Worm (Caenorhabditis elegans): ENCODE data around the gene egrh-2.
A peak's percentile ranks its signal among the peaks of the same experiment; 100 is the strongest.

The egrh-2 gene

DNA sequence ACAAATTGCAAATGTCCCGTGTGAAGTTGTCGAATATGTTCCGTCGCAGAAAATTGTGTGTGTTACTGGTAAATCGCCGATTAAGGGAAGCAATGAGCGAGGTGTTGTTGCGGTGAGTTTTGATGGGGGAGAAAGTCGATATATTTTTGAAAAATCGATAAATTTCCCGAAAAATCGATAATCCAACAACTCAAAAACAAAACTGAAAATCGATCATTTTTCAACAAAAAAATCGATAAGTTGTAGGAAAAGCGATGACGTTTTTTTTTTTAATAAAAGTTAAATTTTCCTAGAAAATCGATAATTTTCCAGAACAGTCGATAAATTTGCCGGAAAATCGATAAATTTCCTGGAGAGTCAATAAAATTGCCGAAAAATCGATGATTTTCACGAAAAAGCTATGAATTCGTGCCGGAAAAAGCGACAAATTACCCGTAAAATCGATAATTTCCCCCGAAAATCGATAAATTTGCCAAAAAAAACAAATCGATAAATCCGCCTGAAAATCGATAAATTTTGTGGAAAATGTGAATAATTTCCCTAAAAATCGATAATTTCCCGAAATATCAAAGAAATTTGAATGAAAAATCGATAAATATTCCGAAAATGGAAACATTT, 17.3 kb downstream of the egrh-2 start:
- no peak for TF ChIP-seq ref-1 (GFP tag; conservative IDR thresholded peaks at IDR 0.05)
- TF ChIP-seq T22C8.4 (GFP tag; IDR thresholded peaks at IDR 0.05): peak; percentile 70
- TF ChIP-seq flt-1 (GFP tag; IDR thresholded peaks at IDR 0.05): no peak
- no peak for TF ChIP-seq ztf-23 (GFP tag; IDR thresholded peaks at IDR 0.05)

DNA sequence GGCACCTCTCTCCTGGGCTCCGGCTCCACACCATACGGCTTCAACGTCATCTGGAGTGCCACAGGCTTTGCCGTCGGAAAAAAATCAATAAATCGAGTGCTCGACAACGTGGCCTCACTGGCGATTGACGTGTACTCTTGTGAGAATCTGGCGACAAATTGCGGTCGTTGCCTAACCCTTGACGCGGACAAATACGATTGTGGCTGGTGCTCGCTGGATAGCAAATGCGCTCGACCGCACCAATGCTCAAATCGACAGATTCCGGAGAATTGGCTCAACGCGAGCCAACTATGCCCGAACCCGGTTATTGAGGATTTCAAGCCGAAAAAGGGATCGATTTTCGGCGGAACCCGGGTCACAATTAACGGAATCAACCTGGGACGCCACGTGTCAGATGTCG, 17.9 kb downstream of the egrh-2 start:
- TF ChIP-seq T22C8.4 (GFP tag; IDR thresholded peaks at IDR 0.05) (peak; percentile 33; the same call in 1 of the 2 replicates), ztf-23 (GFP tag; IDR thresholded peaks at IDR 0.05) (no peak)

ce11 chrIV:971122-971521, 19.1 kb downstream of the egrh-2 start:
- TF ChIP-seq cog-1 (tag; optimal IDR thresholded peaks at IDR 0.05): no peak

- TF ChIP-seq klf-2 (GFP tag; conservative IDR thresholded peaks at IDR 0.05) (no peak), med-1 (GFP tag; optimal IDR thresholded peaks at IDR 0.05; ENCODE audit: insufficient read depth) (no peak), flt-1 (GFP tag; IDR thresholded peaks at IDR 0.05) (no peak), T22C8.4 (GFP tag; IDR thresholded peaks at IDR 0.05) (no peak), tab-1 (GFP tag; IDR thresholded peaks at IDR 0.05) (no peak), ztf-23 (GFP tag; IDR thresholded peaks at IDR 0.05) (no peak)
Observed at ce11 chrIV:961862-962261, 28.4 kb downstream of the egrh-2 start.

DNA sequence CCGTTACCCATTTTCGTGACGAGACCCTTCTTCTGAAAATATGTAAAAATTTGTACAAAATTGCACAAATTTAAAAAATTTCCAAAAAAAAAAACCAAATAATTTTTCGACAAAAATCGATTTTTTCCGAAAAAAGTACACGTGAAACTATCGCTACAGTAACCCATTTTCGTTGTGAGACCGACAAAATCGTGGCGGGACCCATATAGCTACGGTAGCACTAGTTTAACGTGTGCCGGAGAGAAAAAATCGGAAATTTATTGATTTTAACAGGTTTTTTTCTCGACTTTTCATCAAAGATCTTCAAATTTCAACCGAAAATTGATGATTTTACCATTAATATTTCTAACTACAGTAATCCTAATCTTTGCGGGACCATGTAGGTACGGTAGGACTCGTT, 30.1 kb downstream of the egrh-2 start:
- no peak for TF ChIP-seq cog-1 (tag; optimal IDR thresholded peaks at IDR 0.05)
- no peak for TF ChIP-seq med-1 (GFP tag; optimal IDR thresholded peaks at IDR 0.05; ENCODE audit: insufficient read depth)
- 0 out of 2 replicates have a peak, but pooled peaks have one; percentile 3 for TF ChIP-seq T22C8.4 (GFP tag; IDR thresholded peaks at IDR 0.05)

ce11 chrIV:959221-959620, 31.0 kb downstream of the egrh-2 start, which contains the start of gene plx-1:
TSS of gene plx-1 (plus strand) at chrIV:959521.
- no peak for TF ChIP-seq flt-1 (GFP tag; IDR thresholded peaks at IDR 0.05)
- TF ChIP-seq ref-1 (GFP tag; conservative IDR thresholded peaks at IDR 0.05): no peak

ce11 chrIV:957820-958219, 32.4 kb downstream of the egrh-2 start:
- TF ChIP-seq ztf-23 (GFP tag; IDR thresholded peaks at IDR 0.05): no peak
- peak; percentile 57 for TF ChIP-seq cog-1 (tag; optimal IDR thresholded peaks at IDR 0.05)

- no peak for TF ChIP-seq T22C8.4 (GFP tag; IDR thresholded peaks at IDR 0.05)
- no peak for TF ChIP-seq flt-1 (GFP tag; IDR thresholded peaks at IDR 0.05)
- TF ChIP-seq tab-1 (GFP tag; IDR thresholded peaks at IDR 0.05): no peak
- TF ChIP-seq ztf-29 (GFP tag; IDR thresholded peaks at IDR 0.05): no peak
- TF ChIP-seq ztf-23 (GFP tag; IDR thresholded peaks at IDR 0.05): no peak
- no peak for TF ChIP-seq cog-1 (tag; optimal IDR thresholded peaks at IDR 0.05)
Observed at ce11 chrIV:953136-953535, 37.1 kb downstream of the egrh-2 start.

- TF ChIP-seq ztf-23 (GFP tag; IDR thresholded peaks at IDR 0.05) (no peak), ref-1 (GFP tag; conservative IDR thresholded peaks at IDR 0.05) (no peak), ztf-29 (GFP tag; IDR thresholded peaks at IDR 0.05) (no peak), klf-2 (GFP tag; conservative IDR thresholded peaks at IDR 0.05) (no peak), cog-1 (tag; optimal IDR thresholded peaks at IDR 0.05) (no peak), flt-1 (GFP tag; IDR thresholded peaks at IDR 0.05) (no peak), med-1 (GFP tag; optimal IDR thresholded peaks at IDR 0.05; ENCODE audit: insufficient read depth) (no peak), T22C8.4 (GFP tag; IDR thresholded peaks at IDR 0.05) (no peak), tab-1 (GFP tag; IDR thresholded peaks at IDR 0.05) (no peak)
Observed at ce11 chrIV:951569-951968, 38.7 kb downstream of the egrh-2 start.

- TF ChIP-seq klf-2 (GFP tag; conservative IDR thresholded peaks at IDR 0.05): no peak
- TF ChIP-seq cog-1 (tag; optimal IDR thresholded peaks at IDR 0.05): peak; percentile 2
Observed at ce11 chrIV:949940-950592, 40.2 kb downstream of the egrh-2 start.

ce11 chrIV:945601-946000, 44.7 kb downstream of the egrh-2 start, which contains the start of gene faah-3:
TSS of gene faah-3 (minus strand) at chrIV:945653.
- TF ChIP-seq T22C8.4 (GFP tag; IDR thresholded peaks at IDR 0.05) (no peak), ztf-29 (GFP tag; IDR thresholded peaks at IDR 0.05) (no peak), med-1 (GFP tag; optimal IDR thresholded peaks at IDR 0.05; ENCODE audit: insufficient read depth) (no peak), ref-1 (GFP tag; conservative IDR thresholded peaks at IDR 0.05) (no peak), klf-2 (GFP tag; conservative IDR thresholded peaks at IDR 0.05) (no peak), cog-1 (tag; optimal IDR thresholded peaks at IDR 0.05) (no peak), tab-1 (GFP tag; IDR thresholded peaks at IDR 0.05) (no peak), ztf-23 (GFP tag; IDR thresholded peaks at IDR 0.05) (no peak), flt-1 (GFP tag; IDR thresholded peaks at IDR 0.05) (no peak)

DNA sequence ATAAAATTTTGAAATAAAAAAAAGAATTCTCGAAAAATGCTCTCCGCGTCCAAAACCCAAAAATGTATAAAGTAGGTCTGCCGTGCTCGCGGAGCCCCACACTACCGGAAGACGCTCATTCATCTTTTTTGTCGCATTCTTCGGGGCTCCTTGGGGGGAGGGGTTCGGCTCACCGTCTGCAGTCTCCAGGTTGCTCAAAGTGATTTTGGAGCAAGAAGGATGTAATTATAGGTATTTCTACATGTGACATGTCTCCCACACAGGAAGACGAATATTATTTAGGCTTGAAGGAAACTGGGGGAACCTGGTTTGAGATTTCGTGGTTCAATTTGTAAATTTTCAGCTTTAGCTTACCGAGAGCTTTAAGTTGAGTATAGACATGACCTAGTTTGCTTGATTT, 54.5 kb downstream of the egrh-2 start, which contains the start of gene F58H7.1:
TSS of gene F58H7.1 (minus strand) at position 101 of the 400 bp plus-strand sequence.
- TF ChIP-seq med-1 (GFP tag; optimal IDR thresholded peaks at IDR 0.05; ENCODE audit: insufficient read depth) (no peak), ztf-29 (GFP tag; IDR thresholded peaks at IDR 0.05) (no peak), klf-2 (GFP tag; conservative IDR thresholded peaks at IDR 0.05) (no peak), tab-1 (GFP tag; IDR thresholded peaks at IDR 0.05) (no peak), ztf-23 (GFP tag; IDR thresholded peaks at IDR 0.05) (no peak), cog-1 (tag; optimal IDR thresholded peaks at IDR 0.05) (no peak), flt-1 (GFP tag; IDR thresholded peaks at IDR 0.05) (no peak), T22C8.4 (GFP tag; IDR thresholded peaks at IDR 0.05) (no peak), ref-1 (GFP tag; conservative IDR thresholded peaks at IDR 0.05) (no peak)
